Worm (Caenorhabditis elegans) whole organism, dauer: ENCODE measurements around the gene ttr-53.

Source experiments
- unc-62 ChIP-seq: sonication (generic microtip); optimal IDR thresholded peaks from 2 replicates; lab custom pipeline; 2017; ENCODE audit warnings: missing biosample characterization, missing genetic modification reagents, missing genetic modification characterization

ttr-53 gene

DNA sequence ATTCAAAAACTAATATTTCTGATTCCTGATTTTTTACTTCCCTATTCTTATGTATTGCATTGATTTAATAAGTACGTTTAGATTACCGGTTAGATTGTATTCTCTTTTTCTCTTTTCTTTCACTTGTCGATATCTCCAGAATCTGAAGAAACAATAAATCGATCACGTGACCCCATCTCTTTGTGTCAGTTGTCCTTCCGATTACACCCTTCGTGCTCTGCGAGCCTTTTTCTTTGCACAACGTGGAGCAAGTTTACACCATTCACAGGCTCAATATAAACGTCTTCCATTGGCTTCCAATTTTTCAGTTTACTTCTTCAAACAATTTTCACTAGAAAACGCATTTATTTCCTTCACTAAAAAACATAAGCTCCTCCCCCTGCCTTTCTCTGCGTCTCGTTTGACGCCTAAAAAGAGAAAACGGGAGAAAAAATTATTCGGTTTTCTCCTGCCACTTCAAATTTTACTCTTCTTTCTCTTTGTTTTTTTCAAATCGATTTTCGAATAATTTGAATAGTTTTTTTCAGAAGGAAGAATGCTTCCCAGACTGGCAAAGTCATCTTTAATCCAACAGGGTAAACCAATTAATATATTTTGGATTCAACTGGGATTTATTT lies 22.4 kb downstream of the ttr-53 start, which contains the start of gene gta-1:
Gene gta-1, plus strand, starts transcription at position 528 of the 617 bp plus-strand sequence.
- no peak for TF ChIP-seq unc-62 (GFP tag; lab: Kevin White, UChicago)

DNA sequence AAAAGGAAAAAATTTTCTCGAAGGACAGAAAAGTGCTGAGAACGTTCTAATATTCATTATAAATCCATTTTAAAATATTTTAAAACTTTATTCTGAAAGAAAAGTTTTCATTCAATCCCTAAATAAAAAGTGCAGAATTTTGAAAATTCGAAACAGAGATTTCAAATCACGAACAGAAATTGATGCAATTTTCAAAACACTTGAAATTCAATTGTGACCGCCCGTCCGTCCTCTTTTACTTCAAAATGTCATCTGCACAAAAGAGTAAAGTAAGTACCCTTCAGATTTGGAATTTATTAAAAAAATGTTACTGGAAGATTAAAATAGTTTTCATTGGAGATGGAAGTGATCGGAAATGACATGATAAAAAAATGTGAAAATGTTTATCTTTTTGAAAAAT lies 30.7 kb downstream of the ttr-53 start:
- TF ChIP-seq unc-62 (GFP tag; lab: Kevin White, UChicago), result no peak

DNA sequence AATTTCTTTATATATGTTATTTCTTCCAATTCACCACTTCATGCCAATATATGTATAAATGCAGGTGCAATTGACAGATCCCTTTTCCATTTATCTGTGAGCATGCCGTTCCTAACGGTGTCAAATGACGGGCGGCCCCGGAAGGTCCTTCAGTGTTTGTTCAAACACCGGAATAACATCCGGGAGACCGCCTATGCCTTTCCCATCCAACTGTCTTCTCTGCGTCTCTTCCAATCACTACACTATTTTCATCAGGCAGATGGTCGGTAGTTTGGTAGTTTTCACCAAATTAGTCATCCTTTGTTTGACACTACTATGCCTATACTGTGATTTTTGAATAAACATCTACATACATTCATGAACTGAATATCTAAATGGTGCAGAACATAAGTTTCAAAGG lies 32.7 kb downstream of the ttr-53 start:
- TF ChIP-seq unc-62 (GFP tag; lab: Kevin White, UChicago), result no peak

DNA sequence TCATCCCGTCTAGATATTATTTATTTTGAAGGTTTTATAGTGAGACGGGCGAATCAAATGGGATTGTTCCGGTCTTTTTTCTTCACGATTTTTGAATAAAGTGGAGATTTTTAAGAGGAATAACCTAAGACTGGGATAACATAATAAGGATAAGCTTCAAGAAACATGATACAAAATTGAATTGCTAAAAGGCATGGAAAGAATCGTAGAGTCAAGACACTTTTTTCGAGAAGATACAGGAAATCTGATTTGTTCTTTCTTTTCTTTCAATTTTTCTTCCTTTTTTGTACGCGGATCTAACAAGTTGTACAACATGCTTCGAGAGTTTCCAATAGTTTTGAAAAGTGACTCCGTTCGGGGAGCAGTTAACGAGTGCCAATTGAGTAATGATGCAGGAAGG lies 33.7 kb downstream of the ttr-53 start:
- TF ChIP-seq unc-62 (GFP tag; lab: Kevin White, UChicago), result no peak

DNA sequence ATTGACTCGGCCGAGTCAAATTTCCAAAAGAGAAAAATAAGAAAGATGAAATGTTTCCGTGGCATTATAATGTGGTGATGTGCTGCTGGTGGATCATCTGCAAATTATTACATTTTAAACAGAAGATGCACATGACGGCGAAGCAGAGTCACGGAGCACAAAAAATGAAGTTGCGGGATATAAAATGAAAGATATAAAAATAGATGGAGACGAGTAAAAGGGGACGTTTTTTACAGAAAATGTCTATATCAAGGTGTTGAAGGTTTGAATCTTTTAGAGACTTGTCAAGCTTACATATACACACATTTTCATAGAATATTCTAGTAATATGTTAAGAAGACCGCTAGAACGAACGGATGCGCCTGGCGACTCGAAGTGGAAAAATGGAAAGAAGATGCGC lies 36.5 kb downstream of the ttr-53 start, which contains the start of gene ptrg-1:
Gene ptrg-1, minus strand, starts transcription at position 101 of the 400 bp plus-strand sequence.
- TF ChIP-seq unc-62 (GFP tag; lab: Kevin White, UChicago), result no peak

DNA sequence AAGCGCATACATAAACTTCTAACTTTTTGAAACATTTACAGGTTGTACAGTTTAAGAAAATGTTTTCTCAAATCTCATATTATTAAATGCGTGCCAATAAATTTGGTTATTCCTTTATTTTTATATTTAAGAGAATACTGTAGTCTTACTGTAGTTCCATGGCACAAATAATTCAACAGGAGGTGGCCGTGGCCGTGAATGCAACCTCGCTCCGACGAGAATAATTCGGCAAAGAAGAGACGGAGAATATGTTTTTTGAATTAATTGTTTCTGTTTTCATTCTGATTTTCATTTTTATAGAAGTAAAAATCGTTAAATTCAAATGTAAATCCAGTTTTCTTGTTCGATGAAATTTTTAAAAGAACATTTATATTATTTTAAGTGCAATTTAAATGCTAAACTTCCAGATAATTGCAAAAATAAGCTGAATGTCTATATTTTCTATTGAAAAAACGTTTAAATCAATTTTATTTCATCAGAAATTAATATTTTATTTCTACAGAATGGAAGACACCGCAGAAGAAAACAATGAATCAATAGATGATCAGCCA lies 39.6 kb downstream of the ttr-53 start, which contains the start of gene gon-4:
Gene gon-4, plus strand, starts transcription at position 501 of the 551 bp plus-strand sequence.
- TF ChIP-seq unc-62 (GFP tag; lab: Kevin White, UChicago), result no peak

DNA sequence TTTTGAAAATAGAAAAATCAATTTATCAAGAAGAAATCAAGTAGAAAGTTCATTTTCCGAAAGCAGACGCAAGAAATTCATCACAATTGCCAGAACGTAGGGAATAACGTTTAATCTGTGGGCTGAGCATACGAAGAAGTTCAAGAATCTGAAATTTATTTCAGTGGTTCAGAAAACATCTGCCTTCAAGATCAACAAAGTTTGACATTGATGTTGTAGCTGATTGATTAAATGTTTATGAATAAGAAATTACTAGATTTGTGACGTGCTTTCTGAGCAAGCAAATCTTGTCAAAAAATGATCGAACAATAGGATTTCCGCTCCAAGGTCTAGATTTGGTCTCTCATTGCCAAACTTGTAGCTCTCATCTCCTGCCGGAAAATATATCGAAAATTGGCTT lies 48.3 kb downstream of the ttr-53 start, which contains the start of gene K04D7.6:
Gene K04D7.6, minus strand, starts transcription at position 101 of the 400 bp plus-strand sequence.
- TF ChIP-seq unc-62 (GFP tag; lab: Kevin White, UChicago), result no peak
